Worm (Caenorhabditis elegans) whole organism, L4 larva: Measurements from ENCODE around the gene stdh-1.

ENCODE experiments used
- F10B5.3 ChIP-seq: sonication (generic microtip); optimal IDR thresholded peaks from 2 replicates; lab custom pipeline; 2016; ENCODE audit warnings: mild to moderate bottlenecking, missing genetic modification characterization, missing compliant biosample characterization
- F44E2.7 ChIP-seq: fragments of 200-800 bp; sonication (Bioruptor generic); IDR thresholded peaks from 2 replicates; pipeline ENCODE4 v2.1.2; 2022; ENCODE audit warnings: missing genetic modification characterization, missing compliant biosample characterization
- R02D3.7 ChIP-seq: fragments of 150-350 bp; sonication (generic microtip); optimal IDR thresholded peaks from 3 replicates; lab custom pipeline; 2014; ENCODE audit warnings: missing biosample characterization, missing genetic modification characterization
- T26A8.4 ChIP-seq: fragments of 200-800 bp; sonication (Bioruptor generic); IDR thresholded peaks from 2 replicates; pipeline ENCODE4 v1.3.6; 2022; ENCODE audit warnings: missing genetic modification characterization, missing compliant biosample characterization
- ZK337.2 ChIP-seq: fragments of 200-800 bp; sonication (Bioruptor generic); IDR thresholded peaks from 2 replicates; pipeline ENCODE4 v1.3.6; 2022; ENCODE audit warnings: missing genetic modification reagents, missing genetic modification characterization, missing compliant biosample characterization
- ama-1 ChIP-seq: fragments of 150-350 bp; optimal IDR thresholded peaks from 2 replicates; lab custom pipeline; 2014; ENCODE audit warnings: inconsistent platforms, mixed read lengths
- ceh-32 ChIP-seq: sonication (generic microtip); optimal IDR thresholded peaks from 2 replicates; lab custom pipeline; 2016; ENCODE audit warnings: mild to moderate bottlenecking, missing genetic modification characterization, missing compliant biosample characterization; ENCODE audit not compliant: poor library complexity
- ceh-44 ChIP-seq: fragments of 200-800 bp; sonication (Bioruptor generic); IDR thresholded peaks from 2 replicates; pipeline ENCODE4 v1.3.6; 2022; ENCODE audit warnings: missing genetic modification reagents, missing genetic modification characterization, missing compliant biosample characterization
- ceh-62 ChIP-seq: sonication (generic microtip); optimal IDR thresholded peaks from 2 replicates; lab custom pipeline; 2017; ENCODE audit warnings: missing biosample characterization, missing genetic modification characterization
- ceh-82 ChIP-seq: sonication (generic microtip); optimal IDR thresholded peaks from 2 replicates; lab custom pipeline; 2017; ENCODE audit warnings: missing biosample characterization, missing genetic modification characterization
- ces-1 ChIP-seq: fragments of 150-350 bp; sonication (generic microtip); optimal IDR thresholded peaks from 4 replicates; lab custom pipeline; 2014; ENCODE audit warnings: missing biosample characterization, missing genetic modification reagents, missing genetic modification characterization
- ctbp-1 ChIP-seq: fragments of 200-800 bp; sonication (Bioruptor generic); IDR thresholded peaks from 2 replicates; pipeline ENCODE4 v1.3.6; 2022; ENCODE audit warnings: missing genetic modification reagents, missing genetic modification characterization, missing compliant biosample characterization
- daf-12 ChIP-seq: fragments of 150-350 bp; optimal IDR thresholded peaks from 2 replicates; lab custom pipeline; 2014; ENCODE audit warnings: missing biosample characterization, missing genetic modification reagents, missing genetic modification characterization
- daf-19 ChIP-seq: fragments of 200-800 bp; sonication (Bioruptor generic); conservative IDR thresholded peaks from 2 replicates; pipeline ENCODE4 v1.3.6; 2022; ENCODE audit warnings: missing genetic modification characterization, missing compliant biosample characterization
- dmd-6 ChIP-seq: fragments of 200-800 bp; sonication (Bioruptor generic); IDR thresholded peaks from 2 replicates; pipeline ENCODE4 v1.3.6; 2022; ENCODE audit warnings: missing genetic modification reagents, missing genetic modification characterization, missing compliant biosample characterization
- dpl-1 ChIP-seq: fragments of 150-350 bp; optimal IDR thresholded peaks from 2 replicates; lab custom pipeline; 2014; ENCODE audit warnings: missing biosample characterization, missing genetic modification reagents, missing genetic modification characterization
- egl-27 ChIP-seq: sonication (generic microtip); optimal IDR thresholded peaks from 3 replicates; lab custom pipeline; 2017; ENCODE audit warnings: missing biosample characterization, missing genetic modification reagents, missing genetic modification characterization
- fkh-10 ChIP-seq: fragments of 150-350 bp; optimal IDR thresholded peaks from 2 replicates; lab custom pipeline; 2014; ENCODE audit warnings: missing biosample characterization, missing genetic modification reagents, missing genetic modification characterization
- fos-1 ChIP-seq: fragments of 150-350 bp; optimal IDR thresholded peaks from 2 replicates; lab custom pipeline; 2014; ENCODE audit warnings: missing biosample characterization, missing genetic modification characterization
- gei-8 ChIP-seq: fragments of 200-800 bp; sonication (Bioruptor generic); optimal IDR thresholded peaks from 2 replicates; lab custom pipeline; 2018; ENCODE audit warnings: mild to moderate bottlenecking, missing genetic modification characterization, missing compliant biosample characterization
- hif-1 ChIP-seq, 2 experiments: sonication (generic microtip); optimal IDR thresholded peaks; 2 replicates each; lab custom pipeline; 2016 to 2017; ENCODE audit warnings: missing compliant biosample characterization in 2 of 2, missing genetic modification characterization in 2 of 2, missing genetic modification reagents in 2 of 2, missing genotype in 2 of 2, mild to moderate bottlenecking in 1 of 2
- hlh-11 ChIP-seq: fragments of 200-800 bp; sonication (Bioruptor generic); optimal IDR thresholded peaks from 2 replicates; lab custom pipeline; 2018; ENCODE audit warnings: mild to moderate bottlenecking, missing genetic modification characterization, missing compliant biosample characterization
- lin-1 ChIP-seq: fragments of 200-800 bp; sonication (Bioruptor generic); IDR thresholded peaks from 2 replicates; pipeline ENCODE4 v1.3.6; 2022; ENCODE audit warnings: missing genetic modification reagents, missing genetic modification characterization, missing compliant biosample characterization
- lin-15B ChIP-seq: fragments of 150-350 bp; sonication (generic microtip); optimal IDR thresholded peaks from 3 replicates; lab custom pipeline; 2014; ENCODE audit warnings: missing biosample characterization, missing genetic modification characterization
- lin-38 ChIP-seq: fragments of 200-800 bp; sonication (Bioruptor generic); IDR thresholded peaks from 2 replicates; pipeline ENCODE4 v1.3.6; 2022; ENCODE audit warnings: missing genetic modification reagents, missing genetic modification characterization, missing compliant biosample characterization
- lir-3 ChIP-seq: sonication (generic microtip); optimal IDR thresholded peaks from 2 replicates; lab custom pipeline; 2016; ENCODE audit warnings: mild to moderate bottlenecking, missing genetic modification characterization, missing compliant biosample characterization
- lsy-2 ChIP-seq, 2 experiments: fragments of 150-350 bp in 1 of 2; sonication (generic microtip) in 1 of 2; optimal IDR thresholded peaks; 2 replicates each; lab custom pipeline; 2014 to 2017; ENCODE audit warnings: missing biosample characterization in 2 of 2, missing genetic modification characterization in 2 of 2
- madf-5 ChIP-seq, 2 experiments: fragments of 200-800 bp; sonication (Bioruptor generic); IDR thresholded peaks; 2 replicates each; pipeline ENCODE4 v1.3.6; 2022; ENCODE audit warnings: missing compliant biosample characterization in 2 of 2, missing genetic modification characterization in 2 of 2
- madf-9 ChIP-seq: fragments of 200-800 bp; sonication (Bioruptor generic); conservative IDR thresholded peaks from 2 replicates; pipeline ENCODE4 v1.3.6; 2022; ENCODE audit warnings: missing genetic modification reagents, missing genetic modification characterization, missing compliant biosample characterization
- mdl-1 ChIP-seq, 2 experiments: fragments of 150-350 bp in 1 of 2; sonication (generic microtip) in 1 of 2; optimal IDR thresholded peaks; 2 replicates each; lab custom pipeline; 2014 to 2017; ENCODE audit warnings: missing biosample characterization in 2 of 2, missing genetic modification characterization in 2 of 2
- mdt-29 ChIP-seq: fragments of 200-800 bp; sonication (Bioruptor generic); IDR thresholded peaks from 2 replicates; pipeline ENCODE4 v1.3.6; 2022; ENCODE audit warnings: missing genetic modification reagents, missing genetic modification characterization, missing compliant biosample characterization
- mep-1 ChIP-seq: fragments of 150-350 bp; sonication (generic microtip); optimal IDR thresholded peaks from 3 replicates; lab custom pipeline; 2014; ENCODE audit warnings: missing biosample characterization, missing genetic modification characterization
- mes-2 ChIP-seq: sonication (generic microtip); optimal IDR thresholded peaks from 2 replicates; lab custom pipeline; 2016; ENCODE audit warnings: missing genotype, mild to moderate bottlenecking, missing genetic modification characterization, missing compliant biosample characterization; ENCODE audit not compliant: poor library complexity, severe bottlenecking
- mxl-2 ChIP-seq: fragments of 200-800 bp; sonication (Bioruptor generic); conservative IDR thresholded peaks from 2 replicates; pipeline ENCODE4 v1.3.6; 2022; ENCODE audit warnings: missing genetic modification reagents, missing genetic modification characterization, missing compliant biosample characterization
- mxl-3 ChIP-seq: fragments of 200-800 bp; sonication (Bioruptor generic); optimal IDR thresholded peaks from 2 replicates; lab custom pipeline; 2018; ENCODE audit warnings: mild to moderate bottlenecking, missing genetic modification characterization, missing compliant biosample characterization
- nhr-10 ChIP-seq: fragments of 150-350 bp; optimal IDR thresholded peaks from 2 replicates; lab custom pipeline; 2014; ENCODE audit warnings: missing biosample characterization, missing genetic modification characterization
- nhr-111 ChIP-seq: fragments of 200-800 bp; sonication (Bioruptor generic); optimal IDR thresholded peaks from 2 replicates; lab custom pipeline; 2018; ENCODE audit warnings: mild to moderate bottlenecking, missing genetic modification characterization, missing compliant biosample characterization
- nhr-25 ChIP-seq: sonication (generic microtip); optimal IDR thresholded peaks from 2 replicates; lab custom pipeline; 2017; ENCODE audit warnings: missing genetic modification characterization, mild to moderate bottlenecking, missing compliant biosample characterization, antibody characterized with exemption, moderate library complexity, borderline replicate concordance; ENCODE audit not compliant: insufficient read depth
- nhr-41 ChIP-seq: fragments of 200-800 bp; sonication (Bioruptor generic); IDR thresholded peaks from 2 replicates; pipeline ENCODE4 v1.3.6; 2022; ENCODE audit warnings: missing genetic modification reagents, missing genetic modification characterization, missing compliant biosample characterization
- nhr-6 ChIP-seq: fragments of 150-350 bp; optimal IDR thresholded peaks from 2 replicates; lab custom pipeline; 2014; ENCODE audit warnings: missing biosample characterization, missing genetic modification characterization
- nhr-76 ChIP-seq: fragments of 150-350 bp; optimal IDR thresholded peaks from 2 replicates; lab custom pipeline; 2014; ENCODE audit warnings: missing biosample characterization, missing genetic modification characterization
- rbr-2 ChIP-seq: sonication (generic microtip); optimal IDR thresholded peaks from 2 replicates; lab custom pipeline; 2016; ENCODE audit warnings: missing genotype, missing genetic modification characterization, missing compliant biosample characterization
- set-16 ChIP-seq: fragments of 200-800 bp; sonication (Bioruptor generic); IDR thresholded peaks from 2 replicates; pipeline ENCODE4 v1.3.6; 2022; ENCODE audit warnings: missing genetic modification reagents, missing genetic modification characterization, missing compliant biosample characterization
- snpc-1.2 ChIP-seq: fragments of 200-800 bp; sonication (Bioruptor generic); IDR thresholded peaks from 2 replicates; pipeline ENCODE4 v1.3.6; 2022; ENCODE audit warnings: missing genetic modification reagents, missing genetic modification characterization, missing compliant biosample characterization
- snpc-4 ChIP-seq: fragments of 150-350 bp; optimal IDR thresholded peaks from 2 replicates; lab custom pipeline; 2014; ENCODE audit warnings: missing biosample characterization, missing genetic modification characterization
- unc-62 ChIP-seq, 3 experiments: fragments of 150-350 bp in 1 of 3; sonication (generic microtip); optimal IDR thresholded peaks in 2 of 3; peaks in 1 of 3; 1 replicate in 1 of 3; 2 replicates in 2 of 3; lab custom pipeline; 2014 to 2017; ENCODE audit warnings: missing biosample characterization in 3 of 3, missing genetic modification characterization in 3 of 3, missing genetic modification reagents in 3 of 3, missing genotype in 1 of 3
- zag-1 ChIP-seq: fragments of 150-350 bp; optimal IDR thresholded peaks from 2 replicates; lab custom pipeline; 2014; ENCODE audit warnings: missing biosample characterization, missing genetic modification characterization
- zfp-2 ChIP-seq: sonication (generic microtip); optimal IDR thresholded peaks from 2 replicates; lab custom pipeline; 2016; ENCODE audit warnings: mild to moderate bottlenecking, missing genetic modification characterization, missing compliant biosample characterization
- ztf-11 ChIP-seq: fragments of 150-350 bp; optimal IDR thresholded peaks from 2 replicates; lab custom pipeline; 2014; ENCODE audit warnings: missing biosample characterization, missing genetic modification characterization

The stdh-1 gene

DNA sequence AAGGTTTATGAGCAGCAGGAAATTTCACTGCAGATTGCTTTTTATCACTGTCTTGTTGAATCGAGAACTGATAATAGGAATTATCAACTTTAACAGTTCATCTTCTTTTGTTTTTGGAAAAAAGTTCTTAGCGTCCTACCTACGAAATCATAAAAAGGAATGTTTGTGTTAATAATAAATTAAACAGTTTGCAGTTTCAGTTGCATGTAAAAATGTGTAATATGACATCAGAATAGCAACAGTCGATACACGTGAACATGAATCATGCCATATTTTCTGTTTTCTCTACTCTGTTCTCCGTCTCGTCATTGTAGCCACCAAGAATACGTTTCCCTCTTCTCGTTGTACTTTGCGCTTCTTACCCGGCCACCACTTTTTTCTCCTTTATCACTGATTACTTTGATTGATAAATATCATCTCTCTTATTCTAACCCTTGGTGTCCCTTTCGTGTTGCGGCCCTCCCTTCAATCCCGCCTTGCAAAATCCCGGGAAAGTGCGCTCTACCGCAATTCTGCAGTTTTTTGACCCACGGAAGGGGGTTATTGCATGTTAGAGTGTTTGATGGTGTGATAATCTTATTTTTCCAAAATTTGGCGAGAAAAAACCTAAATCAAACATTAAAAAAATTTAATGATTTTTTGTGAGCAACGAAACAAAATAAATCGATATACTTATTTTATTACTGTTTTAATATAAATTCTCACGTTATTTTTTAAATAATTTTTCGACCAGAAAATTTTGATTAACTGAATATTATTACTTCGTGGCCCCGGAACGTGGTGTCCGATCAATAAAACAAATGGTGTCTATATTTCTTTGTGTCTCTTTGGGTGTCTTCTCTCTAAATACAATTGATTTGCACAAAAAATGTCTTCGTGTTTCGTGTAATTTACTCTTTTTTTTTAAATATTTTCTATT lies 13.6 kb upstream of the stdh-1 start, which contains the start of gene sptl-3 (continued):
- no peak for TF ChIP-seq dpl-1 (GFP tag; lab: Kevin White, UChicago)
- no peak for TF ChIP-seq lin-1 (GFP tag; lab: Robert Waterston, UW)
- no peak for TF ChIP-seq madf-5 (GFP tag; IDR thresholded peaks at IDR 0.05; lab: Robert Waterston, UW)
- no peak for TF ChIP-seq F10B5.3 (tag; lab: Kevin White, UChicago)
- TF ChIP-seq snpc-4 (tag; lab: Kevin White, UChicago), result no peak
- TF ChIP-seq fkh-10 (GFP tag; lab: Kevin White, UChicago), result no peak
- TF ChIP-seq nhr-111 (GFP tag; lab: Kevin White, UChicago), result no peak
- no peak for TF ChIP-seq set-16
- no peak for TF ChIP-seq lir-3
- TF ChIP-seq mxl-2, result no peak
- peak; percentile 38 for TF ChIP-seq gei-8 (GFP tag; lab: Kevin White, UChicago)
- no peak for TF ChIP-seq ceh-82 (tag; lab: Kevin White, UChicago)
- no peak for TF ChIP-seq mxl-3 (GFP tag; lab: Kevin White, UChicago)
- no peak for TF ChIP-seq daf-12 (tag; lab: Kevin White, UChicago)
- no peak for TF ChIP-seq F44E2.7 (GFP tag; lab: Robert Waterston, UW)
- no peak for TF ChIP-seq ces-1 (GFP tag; lab: Kevin White, UChicago)
- no peak for TF ChIP-seq zfp-2
- no peak for TF ChIP-seq egl-27
- no peak for TF ChIP-seq lin-38
- no peak for TF ChIP-seq nhr-25 (tag; lab: Kevin White, UChicago)
- peak; percentile 84 for TF ChIP-seq hlh-11 (tag; lab: Kevin White, UChicago)
- TF ChIP-seq ztf-11 (tag; lab: Kevin White, UChicago), result no peak
- TF ChIP-seq nhr-76, result no peak
- TF ChIP-seq unc-62 (GFP tag; optimal IDR thresholded peaks at IDR 0.05 in 1 of 2; lab: Kevin White, UChicago), result peak in 1 of 2 experiments; percentile 11
- peak; percentile 13 for TF ChIP-seq unc-62 (tag; optimal IDR thresholded peaks at IDR 0.05; lab: Kevin White, UChicago)
- TF ChIP-seq zag-1 (tag; lab: Kevin White, UChicago), result no peak
- TF ChIP-seq mep-1 (tag; lab: Kevin White, UChicago), result peak; percentile 39
- TF ChIP-seq mdl-1 (tag; optimal IDR thresholded peaks at IDR 0.05; lab: Kevin White, UChicago), result peak in 1 of 2 experiments; percentile 84
- no peak for TF ChIP-seq hif-1 (tag; optimal IDR thresholded peaks at IDR 0.05; lab: Kevin White, UChicago)
- TF ChIP-seq ZK337.2 (GFP tag; lab: Robert Waterston, UW), result no peak
- TF ChIP-seq ama-1, result no peak
- TF ChIP-seq madf-9 (GFP tag; lab: Robert Waterston, UW), result no peak
- 0 out of 2 replicates have a peak, but pooled peaks have one; percentile 30 for TF ChIP-seq ctbp-1 (GFP tag; lab: Robert Waterston, UW)
- no peak for TF ChIP-seq mdt-29 (GFP tag; lab: Robert Waterston, UW)
- no peak for TF ChIP-seq snpc-1.2 (GFP tag; lab: Robert Waterston, UW)
- TF ChIP-seq lsy-2 (tag; optimal IDR thresholded peaks at IDR 0.05; lab: Kevin White, UChicago), result peak in 1 of 2 experiments; percentile 34
- no peak for TF ChIP-seq ceh-44 (GFP tag; lab: Robert Waterston, UW)
- no peak for TF ChIP-seq ceh-62 (tag; lab: Kevin White, UChicago)
- TF ChIP-seq T26A8.4 (GFP tag; lab: Robert Waterston, UW), result no peak
- TF ChIP-seq nhr-10 (tag; lab: Kevin White, UChicago), result peak; percentile 63
- no peak for TF ChIP-seq mes-2 (tag; lab: Kevin White, UChicago)
- TF ChIP-seq rbr-2, result no peak
- no peak for TF ChIP-seq lin-15B (tag; lab: Kevin White, UChicago)
- peak; percentile 73 for TF ChIP-seq dmd-6
- TF ChIP-seq R02D3.7 (tag; lab: Kevin White, UChicago), result no peak
- peak; percentile 19 for TF ChIP-seq nhr-6 (tag; lab: Kevin White, UChicago)
- no peak for TF ChIP-seq fos-1 (tag; lab: Kevin White, UChicago)
- TF ChIP-seq ceh-32 (tag; lab: Kevin White, UChicago), result no peak
- no peak for TF ChIP-seq daf-19 (GFP tag; lab: Robert Waterston, UW)
- no peak for TF ChIP-seq nhr-41 (GFP tag; lab: Robert Waterston, UW)
